Fruit fly (Drosophila melanogaster) whole organism, wandering third instar larva: ENCODE data around the gene Irp-1A.

Source experiments
- Dfd ChIP-seq: fragments of >200 bp; optimal IDR thresholded peaks from 2 replicates; lab custom pipeline; 2017; ENCODE audit warnings: missing biosample characterization, missing genetic modification characterization
- Jra ChIP-seq: sonication (Bioruptor generic); optimal IDR thresholded peaks from 2 replicates; lab custom pipeline; 2016; ENCODE audit warnings: missing biosample characterization, missing genetic modification characterization
- N ChIP-seq: fragments of >200 bp; optimal IDR thresholded peaks from 2 replicates; lab custom pipeline; 2018; ENCODE audit warnings: missing biosample characterization, missing external identifiers, missing genetic modification characterization
- Rel ChIP-seq, 2 experiments: fragments of 200-800 bp; sonication (Bioruptor generic) in 1 of 2; optimal IDR thresholded peaks; 2 replicates in 1 of 2; 3 replicates in 1 of 2; lab custom pipeline; 2016 to 2019; ENCODE audit warnings: mild to moderate bottlenecking in 2 of 2, missing biosample characterization in 2 of 2, missing genetic modification characterization in 2 of 2, moderate library complexity in 1 of 2
- Vsx2 ChIP-seq: fragments of 200-300, 225-300 bp; sonication (Bioruptor generic); optimal IDR thresholded peaks from 2 replicates; lab custom pipeline; 2018; ENCODE audit warnings: missing biosample characterization, missing genetic modification characterization; ENCODE audit not compliant: partially characterized antibody
- br ChIP-seq: fragments of 200-800 bp; sonication (Bioruptor generic); optimal IDR thresholded peaks from 2 replicates; lab custom pipeline; 2016; ENCODE audit warnings: missing biosample characterization, missing genetic modification characterization
- h ChIP-seq: fragments of 200-800 bp; sonication (Bioruptor generic); optimal IDR thresholded peaks from 3 replicates; lab custom pipeline; 2016; ENCODE audit warnings: missing biosample characterization, mild to moderate bottlenecking, missing genetic modification characterization
- psq ChIP-seq: fragments of 200-800 bp; sonication (Bioruptor generic); optimal IDR thresholded peaks from 3 replicates; lab custom pipeline; 2017; ENCODE audit warnings: missing biosample characterization, mild to moderate bottlenecking, missing genetic modification characterization, moderate library complexity

- TF ChIP-seq Dfd (GFP tag; lab: Kevin White, UChicago), result no peak
- no peak for TF ChIP-seq br (GFP tag; lab: Kevin White, UChicago)
- TF ChIP-seq psq (GFP tag; lab: Kevin White, UChicago), result no peak
- TF ChIP-seq N, result no peak
- TF ChIP-seq Vsx2 (GFP tag; lab: Kevin White, UChicago), result no peak
- no peak for TF ChIP-seq h (GFP tag; lab: Kevin White, UChicago)
- TF ChIP-seq Rel (GFP tag; optimal IDR thresholded peaks at IDR 0.05; lab: Kevin White, UChicago), result no peak
- TF ChIP-seq Rel (tag; optimal IDR thresholded peaks at IDR 0.05; lab: Kevin White, UChicago), result no peak
- TF ChIP-seq Jra, result no peak
Observed at dm6 chr3R:22770887-22771286, 46.5 kb upstream of the Irp-1A start, which contains the start of gene CG43094.
